Fruit fly (Drosophila melanogaster): ENCODE data around the gene CG31975.

Gene CG31975

DNA sequence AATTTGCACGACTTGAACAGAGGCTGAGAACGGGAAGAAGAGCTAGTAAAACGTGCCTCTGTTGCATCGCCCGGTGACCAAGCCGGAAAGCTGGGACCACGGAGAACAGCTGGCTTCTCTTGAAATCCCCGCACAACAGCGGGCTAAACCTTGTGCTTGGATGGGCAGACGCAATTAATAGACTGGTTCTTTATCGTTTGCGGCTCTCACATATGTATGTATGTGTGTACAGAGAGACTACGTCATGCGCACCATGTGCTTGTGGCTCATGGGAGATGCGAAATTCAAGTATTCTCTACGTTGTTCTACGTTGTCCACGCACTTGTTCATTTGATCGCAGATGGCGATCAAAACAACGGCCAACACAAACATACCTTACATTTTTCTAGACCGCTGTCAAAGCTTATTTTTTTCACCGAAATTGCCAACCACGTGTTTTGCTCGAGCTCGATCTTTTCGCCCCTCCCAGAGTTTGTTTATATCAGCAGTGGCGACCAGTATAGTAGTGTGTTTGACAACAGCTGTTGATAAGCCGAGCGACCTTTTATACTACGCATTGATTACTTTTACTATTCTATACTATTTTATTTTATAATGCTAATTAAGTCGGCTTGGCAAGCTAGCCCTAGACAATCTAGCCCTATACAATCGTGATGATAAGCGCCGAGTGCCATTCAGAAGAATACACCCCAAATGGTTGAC, 31.5 kb downstream of the CG31975 start (continued):
- no peak for TF ChIP-seq CG16863 (GFP tag; optimal IDR thresholded peaks at IDR 0.05)
- TF ChIP-seq Bteb2 (GFP tag; optimal IDR thresholded peaks at IDR 0.05), result no peak
- TF ChIP-seq CG31365 (tag; optimal IDR thresholded peaks at IDR 0.05), result no peak
- TF ChIP-seq gfzf (GFP tag; optimal IDR thresholded peaks at IDR 0.05), result no peak

- no peak for TF ChIP-seq da (GFP tag; optimal IDR thresholded peaks at IDR 0.05)
- peak; percentile 2 for TF ChIP-seq nerfin-1 (tag; optimal IDR thresholded peaks at IDR 0.05)
- no peak for TF ChIP-seq Doc2 (GFP tag; IDR thresholded peaks at IDR 0.05)
- peak; percentile 14 for TF ChIP-seq MTF-1 (GFP tag; optimal IDR thresholded peaks at IDR 0.05; ENCODE audit: borderline replicate concordance)
- peak; percentile 29 for TF ChIP-seq inv (GFP tag; IDR thresholded peaks at IDR 0.05; ENCODE audit: partially characterized antibody)
- peak; percentile 59 for TF ChIP-seq BtbVII (GFP tag; optimal IDR thresholded peaks at IDR 0.05)
- TF ChIP-seq sug (tag; optimal IDR thresholded peaks at IDR 0.05), result peak; percentile 2
- TF ChIP-seq CG12769 (tag; optimal IDR thresholded peaks at IDR 0.05), result peak; percentile 43
- TF ChIP-seq CG1603 (tag; optimal IDR thresholded peaks at IDR 0.05), result peak; percentile 34
- peak; percentile 52 for TF ChIP-seq CG13287 (GFP tag; IDR thresholded peaks at IDR 0.05; ENCODE audit: partially characterized antibody)
- TF ChIP-seq CG3407 (GFP tag; optimal IDR thresholded peaks at IDR 0.05), result no peak
- TF ChIP-seq CG10543 (GFP tag; optimal IDR thresholded peaks at IDR 0.05), result peak; percentile 76
- TF ChIP-seq pzg (GFP tag; optimal IDR thresholded peaks at IDR 0.05), result peak; percentile 63
- peak; percentile 45; the same call in 1 of the 3 replicates for TF ChIP-seq otp (GFP tag; IDR thresholded peaks at IDR 0.05)
- TF ChIP-seq CrebB (tag; optimal IDR thresholded peaks at IDR 0.05), result peak; percentile 25
- TF ChIP-seq unpg (GFP tag; optimal IDR thresholded peaks at IDR 0.05), result peak; percentile 22
- 0 out of 3 replicates have a peak, but pooled peaks have one; percentile 36 for TF ChIP-seq so (GFP tag; IDR thresholded peaks at IDR 0.05)
- TF ChIP-seq CG3281 (GFP tag; optimal IDR thresholded peaks at IDR 0.05), result peak; percentile 38
- peak; percentile 29 for TF ChIP-seq lilli (GFP tag; optimal IDR thresholded peaks at IDR 0.05)
- TF ChIP-seq CG15696 (tag; optimal IDR thresholded peaks at IDR 0.05), result peak; percentile 4
- peak; percentile 55 for TF ChIP-seq Sry-β (GFP tag; optimal IDR thresholded peaks at IDR 0.05)
- TF ChIP-seq CG32532 (GFP tag; IDR thresholded peaks at IDR 0.05), result peak; percentile 46; the same call in 1 of the 2 replicates
- peak; percentile 61; the same call in 1 of the 2 replicates for TF ChIP-seq chm (GFP tag; IDR thresholded peaks at IDR 0.05)
- peak; percentile 42 for TF ChIP-seq CG17568 (GFP tag; optimal IDR thresholded peaks at IDR 0.05)
- TF ChIP-seq YL-1 (GFP tag; optimal IDR thresholded peaks at IDR 0.05), result peak; percentile 44
- peak; percentile 0 for TF ChIP-seq Jarid2 (GFP tag; optimal IDR thresholded peaks at IDR 0.05)
- no peak for TF ChIP-seq CG12071 (GFP tag; optimal IDR thresholded peaks at IDR 0.05)
- peak; percentile 54 for TF ChIP-seq CG18599 (GFP tag; optimal IDR thresholded peaks at IDR 0.05)
- TF ChIP-seq CG12299 (tag; optimal IDR thresholded peaks at IDR 0.05), result peak; percentile 63
- TF ChIP-seq CG3163 (GFP tag; optimal IDR thresholded peaks at IDR 0.05), result peak; percentile 98
- TF ChIP-seq crol (GFP tag; IDR thresholded peaks at IDR 0.05), result no peak
- no peak for TF ChIP-seq CG10959 (GFP tag; IDR thresholded peaks at IDR 0.05)
- peak; percentile 17 for TF ChIP-seq BEAF-32 (GFP tag; optimal IDR thresholded peaks at IDR 0.05)
- peak; percentile 59 for TF ChIP-seq gcm (GFP tag; optimal IDR thresholded peaks at IDR 0.05)
- TF ChIP-seq pum (GFP tag; optimal IDR thresholded peaks at IDR 0.05), result no peak
- TF ChIP-seq CG34224 (GFP tag; IDR thresholded peaks at IDR 0.05; ENCODE audit: partially characterized antibody), result peak; percentile 70
- TF ChIP-seq amos (GFP tag; IDR thresholded peaks at IDR 0.05; ENCODE audit: partially characterized antibody), result peak; percentile 17; the same call in 1 of the 2 replicates
- peak; percentile 64 for TF ChIP-seq CG6854 (GFP tag; optimal IDR thresholded peaks at IDR 0.05)
- TF ChIP-seq CG4424 (GFP tag; optimal IDR thresholded peaks at IDR 0.05), result peak; percentile 23
- 0 out of 3 replicates have a peak, but pooled peaks have one; percentile 39 for TF ChIP-seq ci (GFP tag; IDR thresholded peaks at IDR 0.05)
Measured at dm6 chr2L:107476-108436, 33.0 kb downstream of the CG31975 start.
